Fruit fly (Drosophila melanogaster): ENCODE measurements around the gene CG34299.

Gene CG34299

DNA sequence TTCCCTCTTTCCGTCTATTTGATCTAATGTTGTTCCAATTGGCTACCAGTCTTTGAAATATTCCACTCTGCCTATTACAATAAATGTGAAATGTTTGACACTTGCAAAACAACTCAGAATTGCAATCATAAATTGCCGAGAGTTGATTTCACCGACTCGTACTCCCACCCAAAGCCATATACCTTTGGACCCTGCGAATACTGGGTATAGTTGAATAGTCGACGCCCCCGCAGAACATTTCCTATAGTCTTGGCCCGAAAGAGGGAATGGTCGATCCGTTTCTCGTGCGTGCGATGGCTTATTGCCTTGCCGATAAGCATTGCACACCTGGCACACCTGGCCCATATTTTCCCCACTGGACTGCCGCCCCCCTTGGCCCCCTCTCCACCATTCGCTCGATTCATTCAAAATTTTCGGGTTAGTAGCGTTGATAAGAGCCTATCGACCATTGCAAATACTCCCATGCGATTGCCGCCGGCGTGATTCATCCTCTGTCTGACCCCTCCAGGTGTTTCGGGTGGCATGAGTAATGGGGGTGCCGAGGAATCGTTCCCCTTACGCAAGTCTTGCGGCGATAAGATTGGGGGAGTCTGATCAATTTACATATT lies 49.2 kb upstream of the CG34299 start (continued):
- TF ChIP-seq H2.0 (GFP tag; IDR thresholded peaks at IDR 0.05) (no peak), lov (optimal IDR thresholded peaks at IDR 0.05) (no peak), lov (GFP tag; IDR thresholded peaks at IDR 0.05) (no peak), wor (GFP tag; IDR thresholded peaks at IDR 0.05) (no peak), CG12155 (GFP tag; optimal IDR thresholded peaks at IDR 0.05) (peak; percentile 18), Camta (GFP tag; optimal IDR thresholded peaks at IDR 0.05) (no peak), B-H1 (GFP tag; IDR thresholded peaks at IDR 0.05) (no peak), CG30431 (GFP tag; optimal IDR thresholded peaks at IDR 0.05) (no peak), trem (tag; optimal IDR thresholded peaks at IDR 0.05) (no peak), CG7556 (GFP tag; optimal IDR thresholded peaks at IDR 0.05) (no peak), CG7963 (GFP tag; IDR thresholded peaks at IDR 0.05; ENCODE audit: partially characterized antibody) (no peak), CG12236 (GFP tag; optimal IDR thresholded peaks at IDR 0.05) (no peak), CG13775 (GFP tag; optimal IDR thresholded peaks at IDR 0.05) (no peak), CG13123 (GFP tag; optimal IDR thresholded peaks at IDR 0.05) (no peak), CG14710 (tag; optimal IDR thresholded peaks at IDR 0.05) (no peak), seq (GFP tag; IDR thresholded peaks at IDR 0.05) (no peak), Sox102F (GFP tag; optimal IDR thresholded peaks at IDR 0.05) (peak; percentile 37), Xrp1 (GFP tag; IDR thresholded peaks at IDR 0.05) (no peak), dan (GFP tag; IDR thresholded peaks at IDR 0.05) (no peak), oc (tag; optimal IDR thresholded peaks at IDR 0.05) (no peak), CG17912 (GFP tag; optimal IDR thresholded peaks at IDR 0.05) (no peak), CG5180 (GFP tag; optimal IDR thresholded peaks at IDR 0.05) (no peak), gcm2 (GFP tag; optimal IDR thresholded peaks at IDR 0.05) (no peak), Stat92E (GFP tag; optimal IDR thresholded peaks at IDR 0.05) (no peak), CG3847 (GFP tag; IDR thresholded peaks at IDR 0.05) (peak; percentile 44), dmrt11E (tag; optimal IDR thresholded peaks at IDR 0.05) (no peak), danr (GFP tag; IDR thresholded peaks at IDR 0.05) (no peak), CG17186 (GFP tag; optimal IDR thresholded peaks at IDR 0.05) (no peak), BtbVII (GFP tag; optimal IDR thresholded peaks at IDR 0.05) (no peak), dysf (GFP tag; IDR thresholded peaks at IDR 0.05) (peak; percentile 64), Dfd (GFP tag; optimal IDR thresholded peaks at IDR 0.05) (no peak), Atf6 (GFP tag; IDR thresholded peaks at IDR 0.05) (peak; percentile 34; the same call in 1 of the 2 replicates), fd96Cb (tag; optimal IDR thresholded peaks at IDR 0.05) (peak; percentile 5), Ets65A (GFP tag) (no peak), ems (GFP tag; optimal IDR thresholded peaks at IDR 0.05) (peak; percentile 24), CG16779 (GFP tag; IDR thresholded peaks at IDR 0.05) (0 out of 2 replicates have a peak, but pooled peaks have one; percentile 61), CG1603 (tag; optimal IDR thresholded peaks at IDR 0.05) (no peak), vnd (GFP tag; IDR thresholded peaks at IDR 0.05; ENCODE audit: partially characterized antibody) (no peak), CG4360 (GFP tag; IDR thresholded peaks at IDR 0.05) (no peak), CG6813 (GFP tag; optimal IDR thresholded peaks at IDR 0.05) (no peak), CG12744 (GFP tag; optimal IDR thresholded peaks at IDR 0.05) (no peak), CG6689 (GFP tag; IDR thresholded peaks at IDR 0.05) (peak; percentile 21; the same call in 1 of the 2 replicates), sens-2 (GFP tag; IDR thresholded peaks at IDR 0.05) (no peak), Six4 (GFP tag; optimal IDR thresholded peaks at IDR 0.05) (no peak), CG8924 (tag; optimal IDR thresholded peaks at IDR 0.05) (peak; percentile 5), CG8478 (optimal IDR thresholded peaks at IDR 0.05) (no peak), gfzf (GFP tag; optimal IDR thresholded peaks at IDR 0.05) (no peak), bab2 (GFP tag; optimal IDR thresholded peaks at IDR 0.05) (no peak), stc (GFP tag; IDR thresholded peaks at IDR 0.05) (no peak), CG10209 (GFP tag; optimal IDR thresholded peaks at IDR 0.05) (peak; percentile 20), ci (GFP tag; IDR thresholded peaks at IDR 0.05) (0 out of 3 replicates have a peak, but pooled peaks have one; percentile 30), jigr1 (GFP tag; IDR thresholded peaks at IDR 0.05) (no peak)

Data from whole organism, embryonic.